Fruit fly (Drosophila melanogaster): ENCODE results near the gene COX6B.

DNA sequence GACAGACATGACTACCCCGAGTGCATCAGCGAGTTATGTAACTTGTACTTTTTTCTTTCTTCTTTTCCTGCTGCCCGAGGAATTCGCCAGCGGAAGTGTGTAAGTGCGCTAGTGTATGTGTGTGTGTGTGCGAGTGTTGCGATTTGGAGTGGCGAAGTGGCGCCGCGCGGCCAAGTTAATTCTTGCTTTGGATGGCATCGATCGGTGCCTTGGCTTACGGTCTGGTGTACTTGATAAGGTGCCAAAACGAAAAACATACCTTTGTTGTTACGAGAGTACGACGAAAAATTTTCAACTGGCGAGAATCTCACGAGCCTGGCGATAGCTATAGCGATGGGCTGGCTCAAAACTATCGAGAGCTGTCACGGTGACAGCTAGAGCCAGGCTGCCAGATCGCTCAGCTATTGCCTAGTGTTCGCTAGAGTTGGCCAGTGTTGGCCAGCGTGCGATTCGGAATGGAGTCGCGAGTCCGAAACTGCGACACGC lies at the start of gene COX6B, which contains the start of the genes CG18809, CG33932 and Rpp20:
- TF ChIP-seq EcR (GFP tag; optimal IDR thresholded peaks at IDR 0.05) (peak; percentile 22), CG32121 (GFP tag; IDR thresholded peaks at IDR 0.05) (no peak), fd96Ca (GFP tag; IDR thresholded peaks at IDR 0.05) (peak; percentile 68), CG13204 (GFP tag; optimal IDR thresholded peaks at IDR 0.05) (no peak), Pif1A (GFP tag; optimal IDR thresholded peaks at IDR 0.05) (no peak), CG10348 (GFP tag; IDR thresholded peaks at IDR 0.05) (no peak), Pif1B (GFP tag; optimal IDR thresholded peaks at IDR 0.05) (no peak), CG15710 (tag; optimal IDR thresholded peaks at IDR 0.05) (peak; percentile 25)
